Worm (Caenorhabditis elegans) whole organism, L1 larva: ENCODE results near the gene wht-6.

Source experiments
- F16B12.6 ChIP-seq: fragments of 150-350 bp; optimal IDR thresholded peaks from 2 replicates; lab custom pipeline; 2014; ENCODE audit warnings: missing biosample characterization, missing genetic modification characterization
- Y116A8C.19 ChIP-seq: sonication (generic microtip); optimal IDR thresholded peaks from 2 replicates; lab custom pipeline; 2016; ENCODE audit warnings: missing compliant biosample characterization, missing genetic modification characterization, borderline replicate concordance
- aly-2 ChIP-seq: fragments of 150-350 bp; optimal IDR thresholded peaks from 2 replicates; lab custom pipeline; 2014; ENCODE audit warnings: missing biosample characterization, missing genetic modification characterization
- ama-1 ChIP-seq: fragments of 150-350 bp; optimal IDR thresholded peaks from 2 replicates; lab custom pipeline; 2014
- blmp-1 ChIP-seq: fragments of 150-350 bp; optimal IDR thresholded peaks from 2 replicates; lab custom pipeline; 2014; ENCODE audit warnings: missing biosample characterization, missing genetic modification characterization
- ceh-82 ChIP-seq, 3 experiments: fragments of 150-350 bp in 1 of 3; sonication (generic microtip) in 2 of 3; optimal IDR thresholded peaks; 2 replicates each; lab custom pipeline; 2014 to 2017; ENCODE audit warnings: missing biosample characterization in 3 of 3, missing genetic modification characterization in 3 of 3
- ces-1 ChIP-seq: fragments of 150-350 bp; optimal IDR thresholded peaks from 2 replicates; lab custom pipeline; 2014; ENCODE audit warnings: missing biosample characterization, missing genetic modification reagents, missing genetic modification characterization
- dsc-1 ChIP-seq: sonication (generic microtip); optimal IDR thresholded peaks from 2 replicates; lab custom pipeline; 2016; ENCODE audit warnings: mild to moderate bottlenecking, missing genetic modification characterization, missing compliant biosample characterization
- efl-3 ChIP-seq: fragments of 200-800 bp; sonication (Bioruptor generic); optimal IDR thresholded peaks from 2 replicates; lab custom pipeline; 2018; ENCODE audit warnings: mild to moderate bottlenecking, missing genetic modification characterization, missing compliant biosample characterization
- egl-27 ChIP-seq, 2 experiments: fragments of 150-350 bp in 1 of 2; sonication (generic microtip); optimal IDR thresholded peaks; 3 replicates each; lab custom pipeline; 2017 to 2018; ENCODE audit warnings: missing biosample characterization in 2 of 2, missing genetic modification characterization in 2 of 2, missing genetic modification reagents in 2 of 2
- elt-2 ChIP-seq: sonication (generic microtip); optimal IDR thresholded peaks from 2 replicates; lab custom pipeline; 2016; ENCODE audit warnings: missing genetic modification characterization, mild to moderate bottlenecking, inconsistent platforms, missing compliant biosample characterization, missing genetic modification reagents
- fkh-10 ChIP-seq: sonication (generic microtip); optimal IDR thresholded peaks from 2 replicates; lab custom pipeline; 2017; ENCODE audit warnings: missing biosample characterization, missing genetic modification reagents, missing genetic modification characterization
- fos-1 ChIP-seq: fragments of 150-350 bp; optimal IDR thresholded peaks from 2 replicates; lab custom pipeline; 2014; ENCODE audit warnings: missing biosample characterization, missing genetic modification characterization
- grh-1 ChIP-seq: fragments of 200-800 bp; sonication (Bioruptor generic); IDR thresholded peaks from 2 replicates; pipeline ENCODE4 v1.3.6; 2022; ENCODE audit warnings: missing genetic modification reagents, missing genetic modification characterization, missing compliant biosample characterization
- hlh-17 ChIP-seq: fragments of 200-800 bp; sonication (Bioruptor generic); optimal IDR thresholded peaks from 2 replicates; lab custom pipeline; 2018; ENCODE audit warnings: missing genetic modification characterization, mild to moderate bottlenecking, missing compliant biosample characterization, moderate library complexity, borderline replicate concordance
- irx-1 ChIP-seq: sonication (generic microtip); optimal IDR thresholded peaks from 2 replicates; lab custom pipeline; 2016; ENCODE audit warnings: missing genetic modification characterization, missing compliant biosample characterization
- lin-14 ChIP-seq: fragments of 200-800 bp; sonication (Bioruptor generic); optimal IDR thresholded peaks from 2 replicates; lab custom pipeline; 2018; ENCODE audit warnings: mild to moderate bottlenecking, missing genetic modification characterization, moderate library complexity, missing compliant biosample characterization
- lin-15B ChIP-seq: fragments of 150-350 bp; sonication (generic microtip); optimal IDR thresholded peaks from 3 replicates; lab custom pipeline; 2014; ENCODE audit warnings: missing biosample characterization, missing genetic modification characterization
- lin-35 ChIP-seq, 2 experiments: fragments of 150-350 bp; optimal IDR thresholded peaks; 2 replicates each; lab custom pipeline; 2014; ENCODE audit warnings: missing biosample characterization in 2 of 2, missing genetic modification characterization in 2 of 2, missing genetic modification reagents in 2 of 2
- lin-39 ChIP-seq: fragments of 150-350 bp; optimal IDR thresholded peaks from 2 replicates; lab custom pipeline; 2014; ENCODE audit warnings: missing biosample characterization, missing genetic modification reagents, missing genetic modification characterization
- lsy-2 ChIP-seq, 2 experiments: fragments of 150-350 bp; optimal IDR thresholded peaks; 2 replicates each; lab custom pipeline; 2014; ENCODE audit warnings: missing biosample characterization in 2 of 2, missing genetic modification characterization in 2 of 2
- mab-9 ChIP-seq: fragments of 200-800 bp; sonication (Bioruptor generic); IDR thresholded peaks from 2 replicates; pipeline ENCODE4 v1.3.6; 2022; ENCODE audit warnings: missing genetic modification reagents, missing genetic modification characterization, missing compliant biosample characterization
- mef-2 ChIP-seq: fragments of 150-350 bp; optimal IDR thresholded peaks from 2 replicates; lab custom pipeline; 2014; ENCODE audit warnings: missing biosample characterization, missing genetic modification characterization
- mep-1 ChIP-seq: fragments of 150-350 bp; optimal IDR thresholded peaks from 2 replicates; lab custom pipeline; 2014; ENCODE audit warnings: missing biosample characterization, missing genetic modification characterization
- nhr-11 ChIP-seq: fragments of 150-350 bp; optimal IDR thresholded peaks from 2 replicates; lab custom pipeline; 2014; ENCODE audit warnings: missing biosample characterization, missing genetic modification characterization
- nhr-12 ChIP-seq: sonication (generic microtip); optimal IDR thresholded peaks from 2 replicates; lab custom pipeline; 2017; ENCODE audit warnings: missing biosample characterization, missing genetic modification characterization
- nhr-237 ChIP-seq: fragments of 150-350 bp; optimal IDR thresholded peaks from 2 replicates; lab custom pipeline; 2014; ENCODE audit warnings: missing biosample characterization, missing genetic modification characterization
- nhr-47 ChIP-seq: sonication (generic microtip); optimal IDR thresholded peaks from 2 replicates; lab custom pipeline; 2016; ENCODE audit warnings: mild to moderate bottlenecking, missing genetic modification characterization, moderate library complexity, missing compliant biosample characterization
- nhr-85 ChIP-seq: sonication (generic microtip); peaks from one replicate; lab custom pipeline; 2016; ENCODE audit warnings: missing genetic modification characterization, inconsistent platforms, missing compliant biosample characterization
- nhr-90 ChIP-seq: sonication (generic microtip); optimal IDR thresholded peaks from 2 replicates; lab custom pipeline; 2016; ENCODE audit warnings: mild to moderate bottlenecking, missing genetic modification characterization, missing compliant biosample characterization; ENCODE audit not compliant: poor library complexity
- pax-3 ChIP-seq: fragments of 200-800 bp; sonication (Bioruptor generic); optimal IDR thresholded peaks from 2 replicates; lab custom pipeline; 2018; ENCODE audit warnings: mild to moderate bottlenecking, missing genetic modification characterization, moderate library complexity, missing compliant biosample characterization
- pqm-1 ChIP-seq: sonication (generic microtip); optimal IDR thresholded peaks from 3 replicates; lab custom pipeline; 2017; ENCODE audit warnings: missing biosample characterization, missing genetic modification characterization
- skn-1 ChIP-seq: fragments of 150-350 bp; optimal IDR thresholded peaks from 2 replicates; lab custom pipeline; 2014; ENCODE audit warnings: missing biosample characterization, missing genetic modification characterization
- sptf-1 ChIP-seq: fragments of 150-350 bp; optimal IDR thresholded peaks from 2 replicates; lab custom pipeline; 2014; ENCODE audit warnings: missing biosample characterization, missing genetic modification characterization
- sup-37 ChIP-seq: fragments of 200-800 bp; sonication (Bioruptor generic); optimal IDR thresholded peaks from 2 replicates; lab custom pipeline; 2018; ENCODE audit warnings: mild to moderate bottlenecking, missing genetic modification characterization, missing compliant biosample characterization
- swsn-7 ChIP-seq: sonication (generic microtip); optimal IDR thresholded peaks from 2 replicates; lab custom pipeline; 2016; ENCODE audit warnings: missing genetic modification characterization, missing compliant biosample characterization
- tlp-1 ChIP-seq: fragments of 150-350 bp; optimal IDR thresholded peaks from 2 replicates; lab custom pipeline; 2014; ENCODE audit warnings: missing biosample characterization, missing genetic modification characterization
- unc-86 ChIP-seq: sonication (generic microtip); optimal IDR thresholded peaks from 2 replicates; lab custom pipeline; 2016; ENCODE audit warnings: missing genetic modification characterization, missing compliant biosample characterization
- vab-15 ChIP-seq: sonication (generic microtip); optimal IDR thresholded peaks from 2 replicates; lab custom pipeline; 2017; ENCODE audit warnings: missing genotype, mild to moderate bottlenecking, missing genetic modification characterization, missing compliant biosample characterization
- zag-1 ChIP-seq: fragments of 150-350 bp; optimal IDR thresholded peaks from 2 replicates; lab custom pipeline; 2014; ENCODE audit warnings: missing biosample characterization, missing genetic modification characterization
- zip-4 ChIP-seq: fragments of 200-800 bp; sonication (Bioruptor generic); optimal IDR thresholded peaks from 2 replicates; lab custom pipeline; 2018; ENCODE audit warnings: mild to moderate bottlenecking, missing genetic modification characterization, moderate library complexity, missing compliant biosample characterization

Gene wht-6

ce11 chrIII:6488916-6489315 is 17.4 kb downstream of the wht-6 start (continued):
- TF ChIP-seq F16B12.6 (tag; lab: Kevin White, UChicago): peak; percentile 95
- TF ChIP-seq fos-1 (tag; lab: Kevin White, UChicago): peak; percentile 28
- peak; percentile 72 to 76 for TF ChIP-seq lsy-2 (tag; optimal IDR thresholded peaks at IDR 0.05; lab: Kevin White, UChicago)
- TF ChIP-seq lin-15B (tag; lab: Kevin White, UChicago): peak; percentile 13
- no peak for TF ChIP-seq sup-37 (GFP tag; lab: Kevin White, UChicago)
- TF ChIP-seq nhr-11 (tag; lab: Kevin White, UChicago): no peak
- no peak for TF ChIP-seq zag-1 (tag; lab: Kevin White, UChicago)
- TF ChIP-seq swsn-7 (tag; lab: Kevin White, UChicago): peak; percentile 50
- TF ChIP-seq blmp-1: peak; percentile 43
- peak; percentile 5 to 50 (median 33) for TF ChIP-seq ceh-82 (tag; optimal IDR thresholded peaks at IDR 0.05; lab: Kevin White, UChicago)
- peak; percentile 36 for TF ChIP-seq mep-1
- TF ChIP-seq pax-3 (tag; lab: Kevin White, UChicago): no peak
- TF ChIP-seq Y116A8C.19: no peak
- no peak for TF ChIP-seq nhr-237 (tag; lab: Kevin White, UChicago)
- no peak for TF ChIP-seq zip-4 (GFP tag; lab: Kevin White, UChicago)
- no peak for TF ChIP-seq sptf-1 (tag; lab: Kevin White, UChicago)

DNA sequence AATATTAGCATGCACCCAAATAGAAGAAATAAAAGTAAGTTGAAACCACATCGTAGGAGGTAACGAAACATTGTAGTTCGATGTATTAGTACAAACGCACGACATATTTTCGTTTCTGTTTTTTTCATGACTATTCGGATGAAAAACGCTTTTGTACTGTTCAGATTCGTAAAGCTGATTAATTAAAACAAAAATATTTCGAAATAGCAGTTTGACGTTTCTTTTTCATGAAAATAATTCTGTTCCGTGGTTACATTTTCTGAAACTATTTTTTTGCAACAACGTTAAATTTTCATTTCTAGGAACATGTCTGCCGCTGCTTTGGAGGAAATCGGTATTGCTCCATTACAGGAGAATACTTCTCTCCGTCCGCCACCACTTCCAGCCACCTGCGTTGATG is 17.9 kb downstream of the wht-6 start, which contains the start of gene rpt-3:
rpt-3 (plus strand) TSS at position 301 of the 400 bp plus-strand sequence.
- no peak for TF ChIP-seq unc-86
- no peak for TF ChIP-seq lin-39 (tag; lab: Kevin White, UChicago)
- TF ChIP-seq zag-1 (tag; lab: Kevin White, UChicago): no peak
- no peak for TF ChIP-seq mab-9 (GFP tag; lab: Robert Waterston, UW)
- TF ChIP-seq efl-3 (GFP tag; lab: Kevin White, UChicago): no peak
- TF ChIP-seq aly-2 (tag; lab: Kevin White, UChicago): no peak
- TF ChIP-seq nhr-237 (tag; lab: Kevin White, UChicago): no peak

DNA sequence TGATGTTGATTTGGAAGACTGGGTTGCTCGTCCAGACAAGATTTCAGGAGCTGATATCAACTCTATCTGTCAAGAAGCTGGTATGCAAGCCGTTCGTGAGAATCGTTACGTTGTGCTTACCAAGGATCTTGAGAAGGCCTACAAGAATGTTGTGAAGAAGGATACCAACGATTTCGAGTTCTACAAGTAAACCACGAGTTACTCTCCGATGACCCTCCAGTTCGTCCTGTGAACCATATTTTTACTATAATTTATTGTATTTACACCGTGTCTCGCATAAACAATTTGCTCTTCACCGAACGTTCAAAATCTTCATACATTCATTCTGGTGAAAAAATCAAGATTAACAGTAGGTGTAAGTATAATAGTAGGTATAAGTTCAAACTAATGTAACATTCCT is 19.4 kb downstream of the wht-6 start:
- TF ChIP-seq nhr-90 (tag; lab: Kevin White, UChicago): no peak
- no peak for TF ChIP-seq nhr-237 (tag; lab: Kevin White, UChicago)
- TF ChIP-seq mef-2: no peak
- TF ChIP-seq ces-1 (GFP tag; lab: Kevin White, UChicago): no peak
- TF ChIP-seq vab-15 (tag; lab: Kevin White, UChicago): no peak
- TF ChIP-seq fos-1 (tag; lab: Kevin White, UChicago): no peak
- no peak for TF ChIP-seq irx-1 (tag; lab: Kevin White, UChicago)
- no peak for TF ChIP-seq mab-9 (GFP tag; lab: Robert Waterston, UW)
- no peak for TF ChIP-seq dsc-1
- no peak for TF ChIP-seq fkh-10 (GFP tag; lab: Kevin White, UChicago)
- TF ChIP-seq elt-2 (tag; lab: Kevin White, UChicago): no peak
- TF ChIP-seq hlh-17 (GFP tag; lab: Kevin White, UChicago): no peak
- no peak for TF ChIP-seq efl-3 (GFP tag; lab: Kevin White, UChicago)
- no peak for TF ChIP-seq pax-3 (tag; lab: Kevin White, UChicago)
- no peak for TF ChIP-seq lin-35 (GFP tag; optimal IDR thresholded peaks at IDR 0.05; lab: Kevin White, UChicago)
- TF ChIP-seq nhr-47 (tag; lab: Kevin White, UChicago): no peak
- TF ChIP-seq egl-27 (tag; optimal IDR thresholded peaks at IDR 0.05; lab: Kevin White, UChicago): no peak
- TF ChIP-seq sptf-1 (tag; lab: Kevin White, UChicago): no peak
- TF ChIP-seq nhr-12 (tag; lab: Kevin White, UChicago): no peak
- no peak for TF ChIP-seq skn-1 (tag; lab: Kevin White, UChicago)

DNA sequence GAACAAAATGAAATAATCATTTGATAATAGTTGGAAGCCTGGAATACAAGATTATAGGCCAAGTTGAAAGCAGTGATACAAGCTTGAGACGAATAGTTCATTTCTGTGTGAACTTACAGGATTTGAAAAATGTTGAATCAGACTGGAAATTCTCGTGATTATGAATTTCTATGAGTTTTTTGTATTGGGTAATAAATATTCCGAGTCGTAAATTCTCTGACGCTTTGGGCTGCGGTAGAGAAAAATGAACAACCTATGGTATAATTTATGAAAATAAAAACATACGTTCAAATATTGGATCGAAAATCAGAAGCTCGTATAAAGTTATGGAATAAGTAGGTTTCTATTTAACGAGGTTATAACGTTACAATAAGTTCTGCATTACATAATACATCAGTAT is 21.3 kb downstream of the wht-6 start, which contains the start of gene srb-11:
srb-11 (minus strand) TSS at position 101 of the 400 bp plus-strand sequence.
- TF ChIP-seq sptf-1 (tag; lab: Kevin White, UChicago) (no peak), nhr-85 (tag; lab: Kevin White, UChicago) (no peak), grh-1 (GFP tag; lab: Robert Waterston, UW) (no peak), mep-1 (no peak), ama-1 (lab: Kevin White, UChicago) (no peak), vab-15 (tag; lab: Kevin White, UChicago) (no peak), nhr-90 (tag; lab: Kevin White, UChicago) (no peak), tlp-1 (no peak), lin-35 (GFP tag; optimal IDR thresholded peaks at IDR 0.05; lab: Kevin White, UChicago) (no peak), pqm-1 (tag; lab: Kevin White, UChicago) (no peak), blmp-1 (no peak), lin-14 (GFP tag; lab: Kevin White, UChicago) (no peak), irx-1 (tag; lab: Kevin White, UChicago) (no peak)
- TF ChIP-seq, all 84 proteins: peak for 0
